Worm (Caenorhabditis elegans): ENCODE data around the gene col-89.

DNA sequence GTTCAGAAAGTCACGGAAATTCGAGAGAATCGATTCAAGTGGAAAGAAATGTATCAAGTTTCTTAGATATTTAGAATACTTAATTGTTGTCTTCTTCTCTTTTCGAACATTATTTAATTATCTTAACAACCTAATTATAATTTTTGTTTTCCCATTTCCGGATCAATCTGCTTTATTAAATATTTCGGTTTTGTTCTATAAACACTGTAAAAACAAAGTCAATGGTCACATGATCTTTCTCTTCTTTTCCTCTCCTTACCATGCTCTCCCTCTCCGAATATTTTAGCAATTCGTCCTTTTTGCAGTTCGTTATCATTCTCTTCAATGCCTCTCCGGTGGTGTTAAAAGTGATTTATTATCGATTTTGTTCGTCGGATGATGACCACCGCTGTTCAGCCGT is 48.6 kb downstream of the col-89 start, which contains the start of gene tag-325:
- no peak for TF ChIP-seq snpc-1.1 (tag; optimal IDR thresholded peaks at IDR 0.05; ENCODE audit: insufficient read depth)
- TF ChIP-seq nhr-90 (tag; optimal IDR thresholded peaks at IDR 0.05) = no peak
- no peak for TF ChIP-seq nfya-1 (tag; optimal IDR thresholded peaks at IDR 0.05; ENCODE audit: borderline replicate concordance, insufficient read depth)
- no peak for TF ChIP-seq fkh-3 (tag; optimal IDR thresholded peaks at IDR 0.05)
- no peak for TF ChIP-seq unc-130 (GFP tag; optimal IDR thresholded peaks at IDR 0.05)
- no peak for TF ChIP-seq Y79H2A.3 (GFP tag; conservative IDR thresholded peaks at IDR 0.05)
- TF ChIP-seq sea-2 (GFP tag; IDR thresholded peaks at IDR 0.05) = no peak
- no peak for TF ChIP-seq let-607 (tag; optimal IDR thresholded peaks at IDR 0.05)
- no peak for TF ChIP-seq pha-4 (tag; optimal IDR thresholded peaks at IDR 0.05)
- TF ChIP-seq rcor-1 (GFP tag; IDR thresholded peaks at IDR 0.05) = no peak
- no peak for TF ChIP-seq B0261.1 (tag; optimal IDR thresholded peaks at IDR 0.05)
- no peak for TF ChIP-seq ztf-18 (tag; optimal IDR thresholded peaks at IDR 0.05)
- no peak for TF ChIP-seq ekl-4 (GFP tag; IDR thresholded peaks at IDR 0.05)
